Worm (Caenorhabditis elegans) whole organism, L3 larva: ENCODE measurements around the gene srt-28.

Experiments
- ama-1 ChIP-seq: fragments of 150-350 bp; optimal IDR thresholded peaks from 2 replicates; lab custom pipeline; 2018
- daf-12 ChIP-seq: fragments of 150-350 bp; optimal IDR thresholded peaks from 2 replicates; lab custom pipeline; 2014; ENCODE audit warnings: missing biosample characterization, missing genetic modification reagents, missing genetic modification characterization
- fos-1 ChIP-seq: fragments of 150-350 bp; optimal IDR thresholded peaks from 2 replicates; lab custom pipeline; 2014; ENCODE audit warnings: missing biosample characterization, missing genetic modification characterization
- hmg-11 ChIP-seq: sonication (generic microtip); optimal IDR thresholded peaks from 2 replicates; lab custom pipeline; 2016; ENCODE audit warnings: missing genetic modification characterization, missing compliant biosample characterization
- nhr-237 ChIP-seq: fragments of 150-350 bp; optimal IDR thresholded peaks from 2 replicates; lab custom pipeline; 2014; ENCODE audit warnings: missing biosample characterization, missing genetic modification characterization
- nhr-76 ChIP-seq: fragments of 150-350 bp; sonication (generic microtip); optimal IDR thresholded peaks from 5 replicates; lab custom pipeline; 2014; ENCODE audit warnings: missing biosample characterization, missing genetic modification characterization
- sea-2 ChIP-seq: fragments of 150-350 bp; sonication (generic microtip); optimal IDR thresholded peaks from 4 replicates; lab custom pipeline; 2014; ENCODE audit warnings: missing biosample characterization, missing genetic modification reagents, missing genetic modification characterization
- tbx-2 ChIP-seq: sonication (generic microtip); optimal IDR thresholded peaks from 2 replicates; lab custom pipeline; 2016; ENCODE audit warnings: mild to moderate bottlenecking, missing genetic modification characterization, missing compliant biosample characterization

DNA sequence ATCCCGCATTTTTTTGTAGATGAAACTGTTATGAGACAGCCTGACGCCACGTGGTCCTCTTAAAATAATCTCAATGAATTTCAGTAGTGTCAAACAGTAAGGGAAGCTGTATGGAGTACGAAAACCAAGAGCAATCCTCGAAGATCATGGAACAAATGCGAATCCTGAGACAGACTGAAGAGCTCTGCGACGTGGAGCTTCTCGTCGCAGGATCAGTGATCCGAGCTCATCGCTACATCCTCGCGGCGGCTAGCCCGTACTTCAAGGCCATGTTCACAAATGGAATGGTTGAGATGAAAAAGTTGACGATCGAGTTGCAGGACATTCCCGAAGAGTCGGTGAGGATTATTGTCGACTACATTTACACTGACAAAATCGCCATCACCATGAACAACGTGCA, 29.2 kb downstream of the srt-28 start:
- TF ChIP-seq nhr-237 (no peak), daf-12 (tag; lab: Kevin White, UChicago) (no peak), sea-2 (GFP tag; lab: Kevin White, UChicago) (no peak), nhr-76 (tag; lab: Kevin White, UChicago) (no peak), ama-1 (lab: Kevin White, UChicago) (no peak), tbx-2 (tag; lab: Kevin White, UChicago) (no peak), fos-1 (tag; lab: Kevin White, UChicago) (no peak), hmg-11 (tag; lab: Kevin White, UChicago) (no peak)
